Worm (Caenorhabditis elegans) whole organism, L2 larva: ENCODE data around the gene C09B8.3.

ENCODE experiments used
- ZK546.5 ChIP-seq: sonication (generic microtip); optimal IDR thresholded peaks from 2 replicates; lab custom pipeline; 2017; ENCODE audit warnings: missing biosample characterization, missing genetic modification characterization
- aly-2 ChIP-seq: fragments of 150-350 bp; optimal IDR thresholded peaks from 2 replicates; lab custom pipeline; 2014; ENCODE audit warnings: missing biosample characterization, missing genetic modification characterization
- ama-1 ChIP-seq: fragments of 150-350 bp; optimal IDR thresholded peaks from 2 replicates; lab custom pipeline; 2018; ENCODE audit warnings: inconsistent platforms
- elt-3 ChIP-seq: sonication (generic microtip); optimal IDR thresholded peaks from 2 replicates; lab custom pipeline; 2017; ENCODE audit warnings: missing biosample characterization, missing genetic modification characterization
- fos-1 ChIP-seq: fragments of 150-350 bp; optimal IDR thresholded peaks from 2 replicates; lab custom pipeline; 2014; ENCODE audit warnings: missing biosample characterization, missing genetic modification characterization
- nhr-11 ChIP-seq: fragments of 150-350 bp; optimal IDR thresholded peaks from 2 replicates; lab custom pipeline; 2014; ENCODE audit warnings: missing biosample characterization, missing genetic modification characterization
- nhr-25 ChIP-seq: fragments of 150-350 bp; sonication (generic microtip); optimal IDR thresholded peaks from 3 replicates; lab custom pipeline; 2014; ENCODE audit warnings: missing biosample characterization, missing genetic modification characterization
- unc-62 ChIP-seq: fragments of 150-350 bp; optimal IDR thresholded peaks from 2 replicates; lab custom pipeline; 2014; ENCODE audit warnings: missing biosample characterization, missing genetic modification reagents, missing genetic modification characterization

ce11 chrX:6039544-6039943 is 29.1 kb upstream of the C09B8.3 start, which contains the start of gene hsp-25:
- TF ChIP-seq ZK546.5 (tag; lab: Kevin White, UChicago) (no peak), unc-62 (GFP tag; lab: Kevin White, UChicago) (no peak), nhr-11 (no peak), ama-1 (lab: Kevin White, UChicago) (no peak), aly-2 (tag; lab: Kevin White, UChicago) (no peak), nhr-25 (tag; lab: Kevin White, UChicago) (no peak), elt-3 (no peak), fos-1 (no peak)
